Fruit fly (Drosophila melanogaster) whole organism, embryonic: ENCODE measurements around the gene anchor.

Experiments
- ATbp ChIP-seq: fragments of 200-800 bp; sonication (Bioruptor generic); optimal IDR thresholded peaks from 2 replicates; lab custom pipeline; 2017; ENCODE audit warnings: missing biosample characterization, mild to moderate bottlenecking, missing genetic modification characterization, missing genetic modification reagents
- BtbVII ChIP-seq: fragments of 200-800 bp; sonication (Bioruptor generic); optimal IDR thresholded peaks from 3 replicates; lab custom pipeline; 2017; ENCODE audit warnings: missing biosample characterization, mild to moderate bottlenecking, missing genetic modification characterization
- CG10543 ChIP-seq: fragments of 200-800 bp; sonication (Bioruptor generic); optimal IDR thresholded peaks from 3 replicates; lab custom pipeline; 2017; ENCODE audit warnings: missing biosample characterization, mild to moderate bottlenecking, missing genetic modification characterization, moderate library complexity
- CG11723 ChIP-seq: fragments of 200-800 bp; sonication (Bioruptor generic); optimal IDR thresholded peaks from 2 replicates; lab custom pipeline; 2017; ENCODE audit warnings: missing biosample characterization, mild to moderate bottlenecking, missing genetic modification characterization
- CG12104 ChIP-seq: fragments of 200-800 bp; sonication (Bioruptor generic); optimal IDR thresholded peaks from 3 replicates; lab custom pipeline; 2016; ENCODE audit warnings: missing biosample characterization, missing genetic modification characterization
- CG12236 ChIP-seq: fragments of 200-800 bp; sonication (Bioruptor generic); optimal IDR thresholded peaks from 2 replicates; lab custom pipeline; 2016; ENCODE audit warnings: missing biosample characterization, missing genetic modification characterization
- CG12942 ChIP-seq: fragments of 200-800 bp; sonication (Bioruptor generic); optimal IDR thresholded peaks from 3 replicates; lab custom pipeline; 2016; ENCODE audit warnings: missing biosample characterization, missing genetic modification characterization
- CG13894 ChIP-seq: fragments of 200-800 bp; sonication (Bioruptor generic); optimal IDR thresholded peaks from 3 replicates; lab custom pipeline; 2018; ENCODE audit warnings: missing biosample characterization, mild to moderate bottlenecking, missing genetic modification characterization, moderate library complexity
- CG16813 ChIP-seq: fragments of 200-800 bp; sonication (Bioruptor generic); IDR thresholded peaks from 3 replicates; pipeline ENCODE4 v1.3.6; 2022; ENCODE audit warnings: missing biosample characterization, missing genetic modification characterization; ENCODE audit not compliant: partially characterized antibody
- CG17568 ChIP-seq: fragments of 200-800 bp; sonication (Bioruptor generic); optimal IDR thresholded peaks from 2 replicates; lab custom pipeline; 2018; ENCODE audit warnings: missing biosample characterization, mild to moderate bottlenecking, missing genetic modification characterization, moderate library complexity
- CG2116 ChIP-seq: fragments of 200-800 bp; sonication (Bioruptor generic); optimal IDR thresholded peaks from 3 replicates; lab custom pipeline; 2018; ENCODE audit warnings: missing biosample characterization, mild to moderate bottlenecking, missing genetic modification characterization
- CG2120 ChIP-seq: fragments of 200-800 bp; sonication (Bioruptor generic); optimal IDR thresholded peaks from 3 replicates; lab custom pipeline; 2016; ENCODE audit warnings: missing biosample characterization, missing genetic modification characterization
- CG3163 ChIP-seq: fragments of 200-800 bp; sonication (Bioruptor generic); optimal IDR thresholded peaks from 3 replicates; lab custom pipeline; 2016; ENCODE audit warnings: missing biosample characterization, missing genetic modification characterization
- CG6813 ChIP-seq: fragments of 200-800 bp; sonication (Bioruptor generic); optimal IDR thresholded peaks from 2 replicates; lab custom pipeline; 2017; ENCODE audit warnings: missing biosample characterization, missing genetic modification characterization, mild to moderate bottlenecking, moderate library complexity, missing genetic modification reagents
- CG7357 ChIP-seq: fragments of 200-800 bp; sonication (Bioruptor generic); IDR thresholded peaks from 3 replicates; pipeline ENCODE4 v1.3.6; 2022; ENCODE audit warnings: missing biosample characterization, missing genetic modification characterization
- CG7372 ChIP-seq: fragments of 200-800 bp; sonication (Bioruptor generic); IDR thresholded peaks from 2 replicates; pipeline ENCODE4 v1.3.6; 2022; ENCODE audit warnings: missing biosample characterization, missing genetic modification characterization
- CG7839 ChIP-seq: fragments of 200-800 bp; sonication (Bioruptor generic); optimal IDR thresholded peaks from 3 replicates; lab custom pipeline; 2018; ENCODE audit warnings: missing biosample characterization, mild to moderate bottlenecking, missing genetic modification characterization, moderate library complexity
- CG8089 ChIP-seq: fragments of 200-800 bp; sonication (Bioruptor generic); optimal IDR thresholded peaks from 3 replicates; lab custom pipeline; 2016; ENCODE audit warnings: missing biosample characterization, missing genetic modification characterization
- CG8944 ChIP-seq: fragments of 200-800 bp; sonication (Bioruptor generic); optimal IDR thresholded peaks from 3 replicates; lab custom pipeline; 2016; ENCODE audit warnings: missing biosample characterization, missing genetic modification characterization
- CG9817 ChIP-seq: fragments of 200-800 bp; sonication (Bioruptor generic); optimal IDR thresholded peaks from 2 replicates; lab custom pipeline; 2018; ENCODE audit warnings: missing biosample characterization, mild to moderate bottlenecking, missing genetic modification characterization, moderate library complexity
- CG9932 ChIP-seq: fragments of 200-800 bp; sonication (Bioruptor generic); IDR thresholded peaks from 2 replicates; pipeline ENCODE4 v1.3.6; 2022; ENCODE audit warnings: missing biosample characterization, missing genetic modification characterization
- Doc2 ChIP-seq: fragments of 200-800 bp; sonication (Bioruptor generic); IDR thresholded peaks from 2 replicates; pipeline ENCODE4 v1.3.6; 2022; ENCODE audit warnings: missing biosample characterization, missing genetic modification characterization
- E2f1 ChIP-seq: fragments of 200-800 bp; sonication (Bioruptor generic); IDR thresholded peaks from 2 replicates; pipeline ENCODE4 v1.3.6; 2022; ENCODE audit warnings: missing biosample characterization, missing genetic modification characterization
- Jarid2 ChIP-seq: fragments of 200-800 bp; sonication (Bioruptor generic); optimal IDR thresholded peaks from 3 replicates; lab custom pipeline; 2017; ENCODE audit warnings: mild to moderate bottlenecking, missing biosample characterization, missing genetic modification reagents, missing genetic modification characterization
- Kr ChIP-seq: fragments of 200-800 bp; sonication (Bioruptor generic); optimal IDR thresholded peaks from 2 replicates; lab custom pipeline; 2017; ENCODE audit warnings: missing biosample characterization, mild to moderate bottlenecking, missing genetic modification characterization
- Lpt ChIP-seq: fragments of >200 bp; optimal IDR thresholded peaks from 2 replicates; lab custom pipeline; 2018; ENCODE audit warnings: missing biosample characterization, missing genetic modification characterization
- NFAT ChIP-seq: fragments of 200-800 bp; sonication (Bioruptor generic); IDR thresholded peaks from 2 replicates; pipeline ENCODE4 v1.3.6; 2022; ENCODE audit warnings: missing biosample characterization, missing genetic modification characterization
- NK7.1 ChIP-seq: fragments of 200-800 bp; sonication (Bioruptor generic); optimal IDR thresholded peaks from 3 replicates; lab custom pipeline; 2016; ENCODE audit warnings: missing biosample characterization, missing genetic modification characterization
- Nf-YA ChIP-seq: fragments of 200-800 bp; sonication (Bioruptor generic); IDR thresholded peaks from 2 replicates; pipeline ENCODE4 v1.3.6; 2022; ENCODE audit warnings: missing biosample characterization, missing genetic modification characterization
- Oli ChIP-seq: fragments of 200-800 bp; sonication (Bioruptor generic); optimal IDR thresholded peaks from 2 replicates; lab custom pipeline; 2018; ENCODE audit warnings: missing biosample characterization, mild to moderate bottlenecking, missing genetic modification characterization, moderate library complexity
- Optix ChIP-seq: fragments of 200-800 bp; sonication (Bioruptor generic); IDR thresholded peaks from 3 replicates; pipeline ENCODE4 v1.3.6; 2022; ENCODE audit warnings: missing biosample characterization, missing genetic modification characterization
- Rx ChIP-seq: fragments of 200-800 bp; sonication (Bioruptor generic); IDR thresholded peaks from 2 replicates; pipeline ENCODE4 v1.3.6; 2022; ENCODE audit warnings: missing biosample characterization, missing genetic modification characterization
- Scr ChIP-seq: fragments of 200-800 bp; sonication (Bioruptor generic); IDR thresholded peaks from 2 replicates; pipeline ENCODE4 v1.3.6; 2022; ENCODE audit warnings: missing biosample characterization, missing genetic modification characterization; ENCODE audit not compliant: partially characterized antibody
- Six4 ChIP-seq: fragments of 200-800 bp; sonication (Bioruptor generic); optimal IDR thresholded peaks from 2 replicates; lab custom pipeline; 2016; ENCODE audit warnings: missing biosample characterization, missing genetic modification characterization
- ara ChIP-seq: fragments of 200-800 bp; sonication (Bioruptor generic); IDR thresholded peaks from 2 replicates; pipeline ENCODE4 v1.3.6; 2022; ENCODE audit warnings: missing biosample characterization, missing genetic modification characterization
- cg ChIP-seq: fragments of 200-800 bp; sonication (Bioruptor generic); optimal IDR thresholded peaks from 3 replicates; lab custom pipeline; 2019; ENCODE audit warnings: missing biosample characterization, mild to moderate bottlenecking, missing genetic modification characterization, moderate library complexity
- chn ChIP-seq: fragments of 200-800 bp; sonication (Bioruptor generic); optimal IDR thresholded peaks from 2 replicates; lab custom pipeline; 2016; ENCODE audit warnings: missing biosample characterization, missing genetic modification characterization
- disco-r ChIP-seq: fragments of 200-800 bp; sonication (Bioruptor generic); optimal IDR thresholded peaks from 2 replicates; lab custom pipeline; 2016; ENCODE audit warnings: missing biosample characterization, missing genetic modification characterization
- dysf ChIP-seq: fragments of 200-800 bp; sonication (Bioruptor generic); IDR thresholded peaks from 3 replicates; pipeline ENCODE4 v1.3.6; 2022; ENCODE audit warnings: missing biosample characterization, missing genetic modification characterization
- eyg ChIP-seq: fragments of 200-800 bp; sonication (Bioruptor generic); optimal IDR thresholded peaks from 3 replicates; lab custom pipeline; 2016; ENCODE audit warnings: missing biosample characterization, missing genetic modification characterization
- pan ChIP-seq, 4 experiments: fragments of >200 bp in 3 of 4; fragments of 200-800 bp in 1 of 4; sonication (Bioruptor generic) in 1 of 4; optimal IDR thresholded peaks in 3 of 4; IDR thresholded peaks in 1 of 4; 2 replicates each; pipeline versions ENCODE4 v1.3.6 to Lab custom; 2017 to 2022; ENCODE audit warnings: missing biosample characterization in 2 of 4, missing genetic modification characterization in 2 of 4, mixed read lengths in 1 of 4
- psq ChIP-seq: fragments of 200-800 bp; sonication (Bioruptor generic); optimal IDR thresholded peaks from 2 replicates; lab custom pipeline; 2017; ENCODE audit warnings: missing biosample characterization, missing genetic modification characterization
- run ChIP-seq: fragments of 200-800 bp; sonication (Bioruptor generic); optimal IDR thresholded peaks from 3 replicates; lab custom pipeline; 2018; ENCODE audit warnings: missing biosample characterization, mild to moderate bottlenecking, missing genetic modification characterization
- sc ChIP-seq, 3 experiments: fragments of >200 bp in 2 of 3; fragments of 200-800 bp in 1 of 3; sonication (Bioruptor generic) in 1 of 3; optimal IDR thresholded peaks; 2 replicates in 2 of 3; 3 replicates in 1 of 3; lab custom pipeline; 2017; ENCODE audit warnings: mild to moderate bottlenecking in 1 of 3, missing biosample characterization in 1 of 3, missing genetic modification characterization in 1 of 3, missing genetic modification reagents in 1 of 3
- sisA ChIP-seq: fragments of 200-800 bp; sonication (Bioruptor generic); IDR thresholded peaks from 2 replicates; pipeline ENCODE4 v1.3.6; 2022; ENCODE audit warnings: missing biosample characterization, missing genetic modification characterization
- sna ChIP-seq: fragments of 200-800 bp; sonication (Bioruptor generic); IDR thresholded peaks from 2 replicates; pipeline ENCODE4 v1.3.6; 2022; ENCODE audit warnings: missing biosample characterization, missing genetic modification characterization; ENCODE audit not compliant: partially characterized antibody
- toy ChIP-seq: fragments of 200-800 bp; sonication (Bioruptor generic); IDR thresholded peaks from 2 replicates; pipeline ENCODE4 v1.3.6; 2022; ENCODE audit warnings: missing biosample characterization, missing genetic modification characterization
- zen2 ChIP-seq: fragments of 200-800 bp; sonication (Bioruptor generic); IDR thresholded peaks from 3 replicates; pipeline ENCODE4 v1.3.6; 2022; ENCODE audit warnings: missing biosample characterization, missing genetic modification characterization; ENCODE audit not compliant: partially characterized antibody

Gene anchor

dm6 chr3L:17658423-17659267, 37.0 kb downstream of the anchor start (continued):
- TF ChIP-seq chn (peak; percentile 88), NFAT (GFP tag; lab: Robert Waterston, UW) (peak; percentile 97), Six4 (GFP tag; lab: Kevin White, UChicago) (peak; percentile 74), CG9817 (peak; percentile 88), CG6813 (peak; percentile 84), NK7.1 (GFP tag; lab: Kevin White, UChicago) (peak; percentile 81), CG12104 (GFP tag; lab: Kevin White, UChicago) (peak; percentile 27), CG17568 (GFP tag; lab: Kevin White, UChicago) (peak; percentile 84), Kr (GFP tag; lab: Kevin White, UChicago) (no peak), CG12236 (GFP tag; lab: Kevin White, UChicago) (peak; percentile 75), pan (optimal IDR thresholded peaks at IDR 0.05; lab: Kevin White, UChicago) (no peak), pan (GFP tag; optimal IDR thresholded peaks at IDR 0.05 in 1 of 2, IDR thresholded peaks at IDR 0.05 in 1 of 2) (peak in 1 of 2 experiments; percentile 94), Nf-YA (GFP tag; lab: Robert Waterston, UW) (peak; percentile 76), ATbp (GFP tag; lab: Kevin White, UChicago) (peak; percentile 88), E2f1 (GFP tag; lab: Robert Waterston, UW) (peak; percentile 91), CG8944 (peak; percentile 92), CG2116 (GFP tag; lab: Kevin White, UChicago) (peak; percentile 59), CG2120 (peak; percentile 98), cg (no peak), CG13894 (tag; lab: Kevin White, UChicago) (peak; percentile 86), toy (GFP tag; lab: Robert Waterston, UW) (peak; percentile 85), CG16813 (GFP tag; lab: Robert Waterston, UW) (no peak), sc (optimal IDR thresholded peaks at IDR 0.05; lab: Kevin White, UChicago) (no peak), sc (GFP tag; optimal IDR thresholded peaks at IDR 0.05; lab: Kevin White, UChicago) (peak; percentile 59), CG9932 (GFP tag; lab: Robert Waterston, UW) (peak; percentile 97), Optix (GFP tag; lab: Robert Waterston, UW) (peak; percentile 91), Doc2 (GFP tag; lab: Robert Waterston, UW) (peak; percentile 78; the same call in 1 of the 2 replicates), disco-r (GFP tag; lab: Kevin White, UChicago) (peak; percentile 75), CG7839 (tag; lab: Kevin White, UChicago) (peak; percentile 89), CG3163 (GFP tag; lab: Kevin White, UChicago) (peak; percentile 73), Rx (GFP tag; lab: Robert Waterston, UW) (peak; percentile 86), CG11723 (GFP tag; lab: Kevin White, UChicago) (peak; percentile 78), Oli (tag; lab: Kevin White, UChicago) (peak; percentile 73), BtbVII (peak; percentile 89), ara (GFP tag; lab: Robert Waterston, UW) (peak; percentile 89), CG12942 (GFP tag; lab: Kevin White, UChicago) (peak; percentile 82), Scr (no peak), sna (GFP tag; lab: Robert Waterston, UW) (no peak), sisA (GFP tag; lab: Robert Waterston, UW) (peak; percentile 91), psq (GFP tag; lab: Kevin White, UChicago) (peak; percentile 53), Jarid2 (GFP tag; lab: Kevin White, UChicago) (peak; percentile 10), eyg (GFP tag; lab: Kevin White, UChicago) (peak; percentile 90), zen2 (GFP tag; lab: Robert Waterston, UW) (no peak), CG10543 (peak; percentile 80), CG8089 (peak; percentile 74), dysf (GFP tag; lab: Robert Waterston, UW) (peak; percentile 93), CG7357 (GFP tag; lab: Robert Waterston, UW) (peak; percentile 75), CG7372 (GFP tag; lab: Robert Waterston, UW) (peak; percentile 89), run (tag; lab: Kevin White, UChicago) (peak; percentile 51), Lpt (no peak)
